Worm (Caenorhabditis elegans) whole organism, late embryonic: ENCODE measurements around the gene C50F4.1.

Experiments used
- elt-2 ChIP-seq: sonication (generic microtip); optimal IDR thresholded peaks from 2 replicates; lab custom pipeline; 2016; ENCODE audit warnings: missing genetic modification reagents, missing genetic modification characterization, missing compliant biosample characterization
- pat-9 ChIP-seq: fragments of 200-800 bp; sonication (Bioruptor generic); optimal IDR thresholded peaks from 2 replicates; lab custom pipeline; 2018; ENCODE audit warnings: mild to moderate bottlenecking, missing genetic modification characterization, moderate library complexity, missing compliant biosample characterization
- pha-4 ChIP-seq: fragments of 150-350 bp; optimal IDR thresholded peaks from 2 replicates; lab custom pipeline; 2018; ENCODE audit warnings: missing biosample characterization, missing genetic modification reagents, missing genetic modification characterization
- pqm-1 ChIP-seq: sonication (generic microtip); optimal IDR thresholded peaks from 2 replicates; lab custom pipeline; 2016; ENCODE audit warnings: missing genetic modification characterization, missing compliant biosample characterization

DNA sequence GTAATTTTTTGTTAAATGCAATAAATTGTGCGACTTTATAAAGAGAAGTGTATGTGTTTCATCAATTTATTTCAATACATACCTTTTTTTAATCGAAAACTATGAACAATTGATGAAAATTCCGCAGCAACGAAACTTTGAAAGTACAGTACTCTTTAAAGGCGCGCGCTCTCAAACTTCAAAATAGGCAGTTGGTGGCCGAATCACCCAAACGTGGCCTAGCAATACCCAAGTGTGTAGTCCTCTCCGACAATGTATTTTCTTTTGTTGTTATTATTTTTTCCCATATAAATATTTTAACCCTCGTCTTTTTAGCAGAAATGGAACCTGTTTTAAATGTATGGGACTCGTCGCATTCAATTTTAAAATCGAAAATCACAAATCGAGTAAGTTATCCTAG, 9.9 kb downstream of the C50F4.1 start, which contains the start of gene C50F4.4:
- TF ChIP-seq pqm-1 (tag; lab: Kevin White, UChicago) (no peak), elt-2 (tag; lab: Kevin White, UChicago) (no peak), pha-4 (tag; lab: Kevin White, UChicago) (no peak), pat-9 (tag; lab: Kevin White, UChicago) (no peak)
